Worm (Caenorhabditis elegans): ENCODE data around the gene fbxa-131.

The fbxa-131 gene

ce11 chrV:19754331-19754730 lies 16.1 kb downstream of the fbxa-131 start:
- TF ChIP-seq ceh-16 (tag; optimal IDR thresholded peaks at IDR 0.05) (no peak), nhr-237 (tag; optimal IDR thresholded peaks at IDR 0.05) (no peak), nhr-21 (tag; optimal IDR thresholded peaks at IDR 0.05) (no peak), mab-5 (tag; optimal IDR thresholded peaks at IDR 0.05) (no peak)

- TF ChIP-seq nhr-237 (tag; optimal IDR thresholded peaks at IDR 0.05) (no peak), nhr-23 (tag; optimal IDR thresholded peaks at IDR 0.05) (no peak), unc-39 (tag; optimal IDR thresholded peaks at IDR 0.05) (no peak), ztf-1 (GFP tag; conservative IDR thresholded peaks at IDR 0.05) (no peak), zag-1 (tag; optimal IDR thresholded peaks at IDR 0.05) (no peak), nhr-21 (tag; optimal IDR thresholded peaks at IDR 0.05) (no peak), mdl-1 (tag; optimal IDR thresholded peaks at IDR 0.05) (no peak), sem-4 (tag; optimal IDR thresholded peaks at IDR 0.05) (no peak), fos-1 (tag; optimal IDR thresholded peaks at IDR 0.05) (peak; percentile 90), snpc-4 (tag; optimal IDR thresholded peaks at IDR 0.05) (no peak), nhr-11 (tag; optimal IDR thresholded peaks at IDR 0.05) (no peak), elt-3 (tag; optimal IDR thresholded peaks at IDR 0.05) (no peak), lsy-2 (tag; optimal IDR thresholded peaks at IDR 0.05) (no peak), ama-1 (optimal IDR thresholded peaks at IDR 0.05) (no peak), lin-13 (GFP tag; optimal IDR thresholded peaks at IDR 0.05) (no peak), sma-3 (GFP tag; optimal IDR thresholded peaks at IDR 0.05) (no peak), nhr-129 (tag; optimal IDR thresholded peaks at IDR 0.05) (no peak), sma-9 (GFP tag; optimal IDR thresholded peaks at IDR 0.05) (peak; percentile 61), sma-9 (tag; optimal IDR thresholded peaks at IDR 0.05) (no peak), crh-2 (tag; optimal IDR thresholded peaks at IDR 0.05) (peak; percentile 10), ztf-11 (tag; optimal IDR thresholded peaks at IDR 0.05) (no peak), nhr-25 (tag; optimal IDR thresholded peaks at IDR 0.05) (no peak), blmp-1 (tag; optimal IDR thresholded peaks at IDR 0.05; ENCODE audit: insufficient read depth) (no peak), gmeb-1 (tag; optimal IDR thresholded peaks at IDR 0.05) (peak; percentile 13), mab-5 (tag; optimal IDR thresholded peaks at IDR 0.05) (no peak), skn-1 (tag; optimal IDR thresholded peaks at IDR 0.05) (no peak), peb-1 (tag; optimal IDR thresholded peaks at IDR 0.05) (no peak), nhr-77 (tag; optimal IDR thresholded peaks at IDR 0.05) (no peak), ceh-16 (tag; optimal IDR thresholded peaks at IDR 0.05) (no peak), Y55F3AM.14 (GFP tag; optimal IDR thresholded peaks at IDR 0.05) (no peak), egl-27 (tag; optimal IDR thresholded peaks at IDR 0.05) (no peak)
These were observed 17.0 kb downstream of the fbxa-131 start, which contains the start of gene clec-50 for ce11 chrV:19755260-19755659. Gene clec-50, minus strand, starts transcription at chrV:19755368.

ce11 chrV:19756253-19756652 lies 18.0 kb downstream of the fbxa-131 start, which contains the start of gene W04E12.9:
Gene W04E12.9, plus strand, starts transcription at chrV:19756553.
- TF ChIP-seq lsy-2 (tag; optimal IDR thresholded peaks at IDR 0.05) (no peak), nhr-23 (tag; optimal IDR thresholded peaks at IDR 0.05) (no peak), nhr-21 (tag; optimal IDR thresholded peaks at IDR 0.05) (no peak), lin-11 (tag; optimal IDR thresholded peaks at IDR 0.05) (no peak), C34F6.9 (tag; optimal IDR thresholded peaks at IDR 0.05) (no peak), ceh-82 (tag; optimal IDR thresholded peaks at IDR 0.05) (no peak), ztf-11 (tag; optimal IDR thresholded peaks at IDR 0.05) (no peak), R02D3.7 (tag; optimal IDR thresholded peaks at IDR 0.05) (no peak), ztf-1 (GFP tag; conservative IDR thresholded peaks at IDR 0.05) (no peak), unc-62 (GFP tag; optimal IDR thresholded peaks at IDR 0.05) (no peak), Y55F3AM.14 (GFP tag; optimal IDR thresholded peaks at IDR 0.05) (no peak), sma-9 (GFP tag; optimal IDR thresholded peaks at IDR 0.05) (no peak), sma-9 (tag; optimal IDR thresholded peaks at IDR 0.05) (no peak), blmp-1 (tag; optimal IDR thresholded peaks at IDR 0.05; ENCODE audit: insufficient read depth) (no peak), alr-1 (tag; optimal IDR thresholded peaks at IDR 0.05) (no peak), unc-39 (tag; optimal IDR thresholded peaks at IDR 0.05) (no peak), zag-1 (tag; optimal IDR thresholded peaks at IDR 0.05) (no peak), nhr-6 (tag; optimal IDR thresholded peaks at IDR 0.05) (no peak), ama-1 (optimal IDR thresholded peaks at IDR 0.05) (no peak)

ce11 chrV:19759282-19759681 lies 21.1 kb downstream of the fbxa-131 start:
- TF ChIP-seq unc-62 (GFP tag; optimal IDR thresholded peaks at IDR 0.05) = no peak
- no peak for TF ChIP-seq nhr-21 (tag; optimal IDR thresholded peaks at IDR 0.05)
- no peak for TF ChIP-seq skn-1 (tag; optimal IDR thresholded peaks at IDR 0.05)
- no peak for TF ChIP-seq sma-3 (GFP tag; optimal IDR thresholded peaks at IDR 0.05)
- no peak for TF ChIP-seq sma-9 (GFP tag; optimal IDR thresholded peaks at IDR 0.05)
- TF ChIP-seq sma-9 (tag; optimal IDR thresholded peaks at IDR 0.05) = no peak
- no peak for TF ChIP-seq alr-1 (tag; optimal IDR thresholded peaks at IDR 0.05)
- no peak for TF ChIP-seq lin-11 (tag; optimal IDR thresholded peaks at IDR 0.05)
- no peak for TF ChIP-seq dmd-4 (tag; optimal IDR thresholded peaks at IDR 0.05)
